Worm (Caenorhabditis elegans) whole organism, L3 larva: ENCODE data around the gene F16G10.9.

Source experiments
- R02D3.7 ChIP-seq: fragments of 150-350 bp; optimal IDR thresholded peaks from 2 replicates; lab custom pipeline; 2014; ENCODE audit warnings: missing biosample characterization, missing genetic modification characterization
- ZK546.5 ChIP-seq: sonication (generic microtip); optimal IDR thresholded peaks from 2 replicates; lab custom pipeline; 2017; ENCODE audit warnings: missing biosample characterization, missing genetic modification characterization
- ama-1 ChIP-seq: fragments of 150-350 bp; optimal IDR thresholded peaks from 2 replicates; lab custom pipeline; 2018
- ceh-16 ChIP-seq: sonication (generic microtip); optimal IDR thresholded peaks from 2 replicates; lab custom pipeline; 2017; ENCODE audit warnings: missing biosample characterization, missing genetic modification characterization
- ceh-28 ChIP-seq: fragments of 150-350 bp; optimal IDR thresholded peaks from 2 replicates; lab custom pipeline; 2014; ENCODE audit warnings: missing biosample characterization, missing genetic modification reagents, missing genetic modification characterization
- ceh-82 ChIP-seq: fragments of 150-350 bp; optimal IDR thresholded peaks from 2 replicates; lab custom pipeline; 2014; ENCODE audit warnings: missing biosample characterization, missing genetic modification characterization
- daf-12 ChIP-seq: fragments of 150-350 bp; optimal IDR thresholded peaks from 2 replicates; lab custom pipeline; 2014; ENCODE audit warnings: missing biosample characterization, missing genetic modification reagents, missing genetic modification characterization
- egl-5 ChIP-seq: fragments of 150-350 bp; optimal IDR thresholded peaks from 2 replicates; lab custom pipeline; 2017; ENCODE audit warnings: missing biosample characterization, missing genetic modification reagents, missing genetic modification characterization, inconsistent platforms
- elt-1 ChIP-seq: fragments of 150-350 bp; optimal IDR thresholded peaks from 2 replicates; lab custom pipeline; 2014; ENCODE audit warnings: missing biosample characterization, missing genetic modification characterization
- elt-2 ChIP-seq: sonication (generic microtip); optimal IDR thresholded peaks from 2 replicates; lab custom pipeline; 2016; ENCODE audit warnings: missing genetic modification reagents, mild to moderate bottlenecking, missing genetic modification characterization, missing compliant biosample characterization
- elt-3 ChIP-seq, 3 experiments: fragments of 150-350 bp in 1 of 3; sonication (generic microtip) in 2 of 3; optimal IDR thresholded peaks; 2 replicates in 2 of 3; 4 replicates in 1 of 3; lab custom pipeline; 2014 to 2017; ENCODE audit warnings: missing biosample characterization in 3 of 3, missing genetic modification characterization in 3 of 3
- eor-1 ChIP-seq, 2 experiments: fragments of 150-350 bp; optimal IDR thresholded peaks; 2 replicates each; lab custom pipeline; 2014 to 2018; ENCODE audit warnings: missing biosample characterization in 2 of 2, missing genetic modification characterization in 2 of 2
- fkh-10 ChIP-seq: sonication (generic microtip); optimal IDR thresholded peaks from 2 replicates; lab custom pipeline; 2017; ENCODE audit warnings: missing biosample characterization, missing genetic modification reagents, missing genetic modification characterization
- fkh-2 ChIP-seq: fragments of 150-350 bp; optimal IDR thresholded peaks from 2 replicates; lab custom pipeline; 2014; ENCODE audit warnings: missing biosample characterization, missing genetic modification reagents, missing genetic modification characterization
- fos-1 ChIP-seq: fragments of 150-350 bp; optimal IDR thresholded peaks from 2 replicates; lab custom pipeline; 2014; ENCODE audit warnings: missing biosample characterization, missing genetic modification characterization
- hmg-11 ChIP-seq: sonication (generic microtip); optimal IDR thresholded peaks from 2 replicates; lab custom pipeline; 2016; ENCODE audit warnings: missing genetic modification characterization, missing compliant biosample characterization
- lin-15B ChIP-seq: fragments of 150-350 bp; optimal IDR thresholded peaks from 2 replicates; lab custom pipeline; 2014; ENCODE audit warnings: missing biosample characterization, missing genetic modification characterization
- lsy-12 ChIP-seq: sonication (generic microtip); optimal IDR thresholded peaks from 2 replicates; lab custom pipeline; 2016; ENCODE audit warnings: mild to moderate bottlenecking, missing genetic modification characterization, missing compliant biosample characterization
- mdl-1 ChIP-seq: fragments of 150-350 bp; optimal IDR thresholded peaks from 2 replicates; lab custom pipeline; 2014; ENCODE audit warnings: missing biosample characterization, missing genetic modification characterization
- mml-1 ChIP-seq: fragments of 150-350 bp; sonication (generic microtip); optimal IDR thresholded peaks from 3 replicates; lab custom pipeline; 2014; ENCODE audit warnings: missing biosample characterization, missing genetic modification characterization
- nfya-1 ChIP-seq: sonication (generic microtip); optimal IDR thresholded peaks from 2 replicates; lab custom pipeline; 2017; ENCODE audit warnings: missing genetic modification characterization, mild to moderate bottlenecking, missing compliant biosample characterization, antibody characterized with exemption, moderate library complexity; ENCODE audit not compliant: insufficient read depth
- nhr-11 ChIP-seq: fragments of 150-350 bp; optimal IDR thresholded peaks from 2 replicates; lab custom pipeline; 2014; ENCODE audit warnings: missing biosample characterization, missing genetic modification characterization
- nhr-12 ChIP-seq: fragments of 150-350 bp; optimal IDR thresholded peaks from 2 replicates; lab custom pipeline; 2014; ENCODE audit warnings: missing biosample characterization, missing genetic modification characterization
- nhr-237 ChIP-seq: fragments of 150-350 bp; optimal IDR thresholded peaks from 2 replicates; lab custom pipeline; 2014; ENCODE audit warnings: missing biosample characterization, missing genetic modification characterization
- nhr-25 ChIP-seq: sonication (generic microtip); optimal IDR thresholded peaks from 2 replicates; lab custom pipeline; 2017; ENCODE audit warnings: missing biosample characterization, missing genetic modification characterization
- nhr-28 ChIP-seq: fragments of 150-350 bp; optimal IDR thresholded peaks from 2 replicates; lab custom pipeline; 2014; ENCODE audit warnings: missing biosample characterization, missing genetic modification characterization
- nhr-43 ChIP-seq: sonication (generic microtip); optimal IDR thresholded peaks from 2 replicates; lab custom pipeline; 2016; ENCODE audit warnings: mild to moderate bottlenecking, missing genetic modification characterization, missing compliant biosample characterization; ENCODE audit not compliant: poor library complexity, severe bottlenecking
- nhr-67 ChIP-seq: fragments of 150-350 bp; optimal IDR thresholded peaks from 2 replicates; lab custom pipeline; 2014; ENCODE audit warnings: missing biosample characterization, missing genetic modification characterization
- nhr-77 ChIP-seq: fragments of 150-350 bp; optimal IDR thresholded peaks from 2 replicates; lab custom pipeline; 2014; ENCODE audit warnings: missing biosample characterization, missing genetic modification characterization
- pha-4 ChIP-seq: fragments of 150-350 bp; optimal IDR thresholded peaks from 2 replicates; lab custom pipeline; 2014; ENCODE audit warnings: missing biosample characterization, missing genetic modification reagents, missing genetic modification characterization
- pqm-1 ChIP-seq: fragments of 150-350 bp; optimal IDR thresholded peaks from 2 replicates; lab custom pipeline; 2017; ENCODE audit warnings: missing biosample characterization, missing genetic modification characterization, inconsistent platforms
- sea-2 ChIP-seq: fragments of 150-350 bp; sonication (generic microtip); optimal IDR thresholded peaks from 4 replicates; lab custom pipeline; 2014; ENCODE audit warnings: missing biosample characterization, missing genetic modification reagents, missing genetic modification characterization
- skn-1 ChIP-seq: fragments of 150-350 bp; optimal IDR thresholded peaks from 2 replicates; lab custom pipeline; 2014; ENCODE audit warnings: missing biosample characterization, missing genetic modification characterization
- snpc-4 ChIP-seq: fragments of 150-350 bp; optimal IDR thresholded peaks from 2 replicates; lab custom pipeline; 2014; ENCODE audit warnings: missing biosample characterization, missing genetic modification characterization
- unc-39 ChIP-seq: sonication (generic microtip); optimal IDR thresholded peaks from 4 replicates; lab custom pipeline; 2017; ENCODE audit warnings: missing biosample characterization, missing genetic modification characterization
- unc-62 ChIP-seq: fragments of 150-350 bp; sonication (generic microtip); optimal IDR thresholded peaks from 4 replicates; lab custom pipeline; 2014; ENCODE audit warnings: missing biosample characterization, missing genetic modification reagents, missing genetic modification characterization
- ztf-11 ChIP-seq: fragments of 150-350 bp; optimal IDR thresholded peaks from 2 replicates; lab custom pipeline; 2014; ENCODE audit warnings: missing biosample characterization, missing genetic modification characterization

The F16G10.9 gene

DNA sequence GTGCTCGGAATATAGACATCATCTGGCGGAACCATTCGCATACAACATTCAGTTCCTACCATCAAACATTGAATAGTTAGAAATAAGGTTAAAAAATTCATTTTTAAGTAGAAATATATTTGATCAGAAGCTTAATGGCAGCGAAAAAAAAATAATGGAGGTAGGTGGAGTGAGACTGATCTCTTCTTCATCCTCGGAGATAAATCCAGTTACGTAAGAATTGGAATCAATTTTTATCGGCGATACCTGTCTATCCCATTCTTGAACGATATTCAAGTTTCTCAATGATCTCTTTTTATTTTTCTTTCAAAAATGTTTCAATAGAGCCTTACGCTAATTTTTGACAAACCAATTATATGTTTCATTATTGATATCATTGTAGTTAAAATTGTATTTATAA is at the start of gene F16G10.9:
F16G10.9 (minus strand) TSS at position 101 of the 400 bp plus-strand sequence.
- TF ChIP-seq nhr-77 (tag; lab: Kevin White, UChicago): no peak
- TF ChIP-seq ceh-82 (tag; lab: Kevin White, UChicago): no peak
- no peak for TF ChIP-seq sea-2 (GFP tag; lab: Kevin White, UChicago)
- no peak for TF ChIP-seq lin-15B (tag; lab: Kevin White, UChicago)
- no peak for TF ChIP-seq hmg-11
- TF ChIP-seq nhr-28 (tag; lab: Kevin White, UChicago): no peak
- no peak for TF ChIP-seq mml-1 (tag; lab: Kevin White, UChicago)
- TF ChIP-seq, all 47 proteins: peak for 0

DNA sequence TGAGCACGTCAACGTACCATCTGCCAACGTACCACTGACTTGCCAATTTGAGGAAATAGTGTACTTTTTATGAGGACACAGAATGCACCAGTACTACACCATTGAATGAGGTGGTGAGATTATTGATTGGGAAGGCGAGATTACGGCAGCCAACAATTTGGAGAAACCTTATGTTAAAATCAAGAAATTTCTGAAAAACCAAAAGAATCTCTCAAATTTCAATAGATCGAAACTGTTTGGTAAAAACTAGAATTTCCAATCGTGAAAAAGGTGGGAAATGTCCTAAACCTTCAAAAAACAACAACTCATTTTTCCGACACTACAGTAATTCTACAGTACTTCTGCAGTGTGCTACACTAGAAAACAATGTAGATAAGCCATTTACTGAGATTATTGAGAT is 46.6 kb upstream of the F16G10.9 start, which contains the start of gene ceh-86:
ceh-86 (minus strand) TSS at position 101 of the 400 bp plus-strand sequence.
- TF ChIP-seq hmg-11 (no peak), ztf-11 (tag; lab: Kevin White, UChicago) (no peak), nhr-11 (no peak), nhr-12 (no peak), daf-12 (tag; lab: Kevin White, UChicago) (no peak), nfya-1 (tag; lab: Kevin White, UChicago) (no peak), fkh-10 (GFP tag; lab: Kevin White, UChicago) (no peak), pha-4 (tag; lab: Kevin White, UChicago) (no peak), ceh-28 (no peak), elt-1 (tag; lab: Kevin White, UChicago) (no peak), unc-62 (GFP tag; lab: Kevin White, UChicago) (no peak), nhr-43 (no peak), elt-2 (tag; lab: Kevin White, UChicago) (no peak), eor-1 (tag; optimal IDR thresholded peaks at IDR 0.05; lab: Kevin White, UChicago) (no peak), fos-1 (tag; lab: Kevin White, UChicago) (no peak), nhr-77 (tag; lab: Kevin White, UChicago) (no peak), ama-1 (no peak), nhr-25 (tag; lab: Kevin White, UChicago) (no peak), sea-2 (GFP tag; lab: Kevin White, UChicago) (no peak), R02D3.7 (tag; lab: Kevin White, UChicago) (no peak)

DNA sequence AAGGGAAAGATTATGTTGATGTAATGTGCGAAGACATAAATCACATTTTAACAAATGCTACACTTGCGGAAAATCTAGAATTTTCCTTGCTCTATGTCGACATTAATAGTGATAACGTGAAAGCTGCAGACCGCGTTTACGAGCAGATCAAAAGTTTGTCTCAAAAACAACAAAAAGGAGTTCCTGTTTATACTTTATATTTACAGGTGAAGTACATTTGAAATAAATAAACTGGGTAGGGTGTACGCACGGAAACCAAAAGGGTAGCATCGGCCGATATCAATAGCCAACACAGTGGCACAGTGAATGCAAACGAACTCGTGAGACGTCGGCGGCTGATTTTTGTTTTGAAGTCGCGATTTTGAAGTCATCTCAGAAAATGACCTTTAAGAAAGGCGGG is 37.0 kb upstream of the F16G10.9 start:
- TF ChIP-seq elt-2 (tag; lab: Kevin White, UChicago): peak; percentile 6
- no peak for TF ChIP-seq snpc-4 (tag; lab: Kevin White, UChicago)

DNA sequence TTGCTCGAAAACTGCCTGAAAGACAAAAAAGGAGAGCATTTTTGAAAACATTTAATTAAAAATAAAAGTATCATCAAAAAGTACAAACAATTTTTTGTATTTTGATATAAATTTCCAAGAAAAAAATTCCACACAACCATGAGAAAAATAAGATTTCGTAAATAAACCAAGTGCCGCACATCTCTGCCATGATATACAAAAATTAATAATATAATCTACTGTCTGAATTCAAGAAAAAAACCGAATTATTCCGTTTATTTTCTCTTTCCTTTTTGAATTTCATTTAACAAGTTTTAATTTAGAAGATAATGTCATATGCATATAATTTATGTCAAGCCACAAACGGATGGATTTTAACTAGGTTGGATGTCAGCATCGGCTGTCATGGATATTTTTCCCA is 36.5 kb upstream of the F16G10.9 start, which contains the start of gene F42G2.2:
F42G2.2 (plus strand) TSS at position 301 of the 400 bp plus-strand sequence.
- TF ChIP-seq nhr-237 (tag; lab: Kevin White, UChicago) (no peak), unc-39 (tag; lab: Kevin White, UChicago) (no peak), pha-4 (tag; lab: Kevin White, UChicago) (no peak), unc-62 (GFP tag; lab: Kevin White, UChicago) (no peak), nfya-1 (tag; lab: Kevin White, UChicago) (no peak), skn-1 (tag; lab: Kevin White, UChicago) (no peak), nhr-43 (no peak)

ce11 chrII:2421185-2421584 is 35.8 kb upstream of the F16G10.9 start:
- TF ChIP-seq pha-4 (tag; lab: Kevin White, UChicago) (peak; percentile 36), nhr-237 (tag; lab: Kevin White, UChicago) (no peak), ama-1 (no peak), ceh-16 (tag; lab: Kevin White, UChicago) (no peak), nhr-67 (tag; lab: Kevin White, UChicago) (no peak), unc-62 (GFP tag; lab: Kevin White, UChicago) (no peak), mdl-1 (tag; lab: Kevin White, UChicago) (no peak), nhr-77 (tag; lab: Kevin White, UChicago) (no peak), lin-15B (tag; lab: Kevin White, UChicago) (no peak), unc-39 (tag; lab: Kevin White, UChicago) (no peak), snpc-4 (tag; lab: Kevin White, UChicago) (no peak), ZK546.5 (tag; lab: Kevin White, UChicago) (no peak), elt-3 (tag; optimal IDR thresholded peaks at IDR 0.05; lab: Kevin White, UChicago) (no peak), nhr-25 (tag; lab: Kevin White, UChicago) (no peak), fkh-2 (tag; lab: Kevin White, UChicago) (no peak), ztf-11 (tag; lab: Kevin White, UChicago) (no peak), lsy-12 (tag; lab: Kevin White, UChicago) (no peak), fkh-10 (GFP tag; lab: Kevin White, UChicago) (no peak), elt-2 (tag; lab: Kevin White, UChicago) (peak; percentile 52), pqm-1 (tag; lab: Kevin White, UChicago) (peak; percentile 57), egl-5 (tag; lab: Kevin White, UChicago) (no peak)
